Worm (Caenorhabditis elegans) whole organism, L4 larva: Measurements from ENCODE around the gene srh-234.

Source experiments
- Y105C5A.15 ChIP-seq: fragments of 200-800 bp; sonication (Bioruptor generic); IDR thresholded peaks from 2 replicates; pipeline ENCODE4 v1.3.6; 2022; ENCODE audit warnings: missing genetic modification characterization, missing compliant biosample characterization
- ZK337.2 ChIP-seq: fragments of 200-800 bp; sonication (Bioruptor generic); IDR thresholded peaks from 2 replicates; pipeline ENCODE4 v1.3.6; 2022; ENCODE audit warnings: missing genetic modification reagents, missing genetic modification characterization, missing compliant biosample characterization
- attf-4 ChIP-seq: sonication (generic microtip); optimal IDR thresholded peaks from 3 replicates; lab custom pipeline; 2017; ENCODE audit warnings: missing biosample characterization, missing genetic modification characterization
- ceh-62 ChIP-seq: sonication (generic microtip); optimal IDR thresholded peaks from 2 replicates; lab custom pipeline; 2017; ENCODE audit warnings: missing biosample characterization, missing genetic modification characterization
- mdt-29 ChIP-seq: fragments of 200-800 bp; sonication (Bioruptor generic); IDR thresholded peaks from 2 replicates; pipeline ENCODE4 v1.3.6; 2022; ENCODE audit warnings: missing genetic modification reagents, missing genetic modification characterization, missing compliant biosample characterization
- mxl-3 ChIP-seq: fragments of 200-800 bp; sonication (Bioruptor generic); optimal IDR thresholded peaks from 2 replicates; lab custom pipeline; 2018; ENCODE audit warnings: mild to moderate bottlenecking, missing genetic modification characterization, missing compliant biosample characterization
- nhr-10 ChIP-seq: fragments of 150-350 bp; optimal IDR thresholded peaks from 2 replicates; lab custom pipeline; 2014; ENCODE audit warnings: missing biosample characterization, missing genetic modification characterization
- nhr-11 ChIP-seq: fragments of 150-350 bp; optimal IDR thresholded peaks from 2 replicates; lab custom pipeline; 2014; ENCODE audit warnings: missing biosample characterization, missing genetic modification characterization

srh-234 gene

ce11 chrV:7601443-7601842, 50.2 kb downstream of the srh-234 start, which contains the start of gene scl-26:
scl-26 (minus strand) TSS chrV:7601543.
- TF ChIP-seq ceh-62 (tag; lab: Kevin White, UChicago) (no peak), mxl-3 (GFP tag; lab: Kevin White, UChicago) (no peak), nhr-11 (tag; lab: Kevin White, UChicago) (no peak), nhr-10 (tag; lab: Kevin White, UChicago) (no peak), ZK337.2 (GFP tag; lab: Robert Waterston, UW) (no peak), attf-4 (tag; lab: Kevin White, UChicago) (no peak), Y105C5A.15 (no peak), mdt-29 (GFP tag; lab: Robert Waterston, UW) (no peak)
